Worm (Caenorhabditis elegans): ENCODE measurements around the gene F13A2.4.

The F13A2.4 gene

ce11 chrV:4382298-4382697 is 17.7 kb downstream of the F13A2.4 start, which contains the start of gene F13A2.1:
Gene F13A2.1, minus strand, starts transcription at chrV:4382398.
- TF ChIP-seq hmg-11 (tag; optimal IDR thresholded peaks at IDR 0.05), result no peak
- TF ChIP-seq skn-1 (tag; optimal IDR thresholded peaks at IDR 0.05), result no peak
- no peak for TF ChIP-seq egl-27 (tag; optimal IDR thresholded peaks at IDR 0.05)
- no peak for TF ChIP-seq fkh-10 (GFP tag; optimal IDR thresholded peaks at IDR 0.05)
- TF ChIP-seq nhr-237 (tag; optimal IDR thresholded peaks at IDR 0.05), result no peak
- no peak for TF ChIP-seq elt-1 (tag; optimal IDR thresholded peaks at IDR 0.05)
- TF ChIP-seq ceh-16 (tag; optimal IDR thresholded peaks at IDR 0.05), result no peak
- no peak for TF ChIP-seq ceh-82 (tag; optimal IDR thresholded peaks at IDR 0.05)
- TF ChIP-seq nhr-11 (tag; optimal IDR thresholded peaks at IDR 0.05), result no peak
- no peak for TF ChIP-seq sea-2 (GFP tag; optimal IDR thresholded peaks at IDR 0.05)
- no peak for TF ChIP-seq jun-1 (tag; optimal IDR thresholded peaks at IDR 0.05)
- no peak for TF ChIP-seq pqm-1 (tag; optimal IDR thresholded peaks at IDR 0.05)
- TF ChIP-seq lin-15B (tag; optimal IDR thresholded peaks at IDR 0.05), result no peak
- no peak for TF ChIP-seq snpc-4 (tag; optimal IDR thresholded peaks at IDR 0.05)

- TF ChIP-seq fos-1 (tag; optimal IDR thresholded peaks at IDR 0.05) (no peak), nhr-25 (tag; optimal IDR thresholded peaks at IDR 0.05) (no peak), hmg-11 (tag; optimal IDR thresholded peaks at IDR 0.05) (no peak), nhr-43 (tag; optimal IDR thresholded peaks at IDR 0.05; ENCODE audit: poor library complexity, severe bottlenecking) (no peak), fkh-2 (tag; optimal IDR thresholded peaks at IDR 0.05) (no peak), elt-2 (tag; optimal IDR thresholded peaks at IDR 0.05) (no peak)
Measured at ce11 chrV:4377622-4378021, 22.4 kb downstream of the F13A2.4 start, which contains the start of gene F32D1.8. Gene F32D1.8, minus strand, starts transcription at chrV:4377722.

ce11 chrV:4375807-4376564 is 24.0 kb downstream of the F13A2.4 start, which contains the start of gene F32D1.7:
Gene F32D1.7, minus strand, starts transcription at chrV:4376173.
- no peak for TF ChIP-seq hmg-11 (tag; optimal IDR thresholded peaks at IDR 0.05)
- TF ChIP-seq pqm-1 (tag; optimal IDR thresholded peaks at IDR 0.05), result no peak
- TF ChIP-seq ceh-82 (tag; optimal IDR thresholded peaks at IDR 0.05), result no peak
- no peak for TF ChIP-seq mdl-1 (tag; optimal IDR thresholded peaks at IDR 0.05)
- TF ChIP-seq snpc-4 (tag; optimal IDR thresholded peaks at IDR 0.05), result no peak
- no peak for TF ChIP-seq nfya-1 (tag; optimal IDR thresholded peaks at IDR 0.05; ENCODE audit: insufficient read depth)
- TF ChIP-seq nhr-23 (tag; optimal IDR thresholded peaks at IDR 0.05), result no peak
- no peak for TF ChIP-seq eor-1 (tag; optimal IDR thresholded peaks at IDR 0.05)
- TF ChIP-seq fkh-2 (tag; optimal IDR thresholded peaks at IDR 0.05), result no peak
- no peak for TF ChIP-seq nhr-237 (tag; optimal IDR thresholded peaks at IDR 0.05)
- no peak for TF ChIP-seq unc-62 (GFP tag; optimal IDR thresholded peaks at IDR 0.05)
- no peak for TF ChIP-seq aly-2 (tag; optimal IDR thresholded peaks at IDR 0.05)
- TF ChIP-seq lin-39 (tag; optimal IDR thresholded peaks at IDR 0.05), result no peak

ce11 chrV:4374625-4375024 is 25.4 kb downstream of the F13A2.4 start, which contains the start of gene neg-1:
Gene neg-1, minus strand, starts transcription at chrV:4374874.
- no peak for TF ChIP-seq mml-1 (tag; optimal IDR thresholded peaks at IDR 0.05)
- TF ChIP-seq ceh-9 (tag; optimal IDR thresholded peaks at IDR 0.05), result no peak
- TF ChIP-seq ztf-11 (tag; optimal IDR thresholded peaks at IDR 0.05), result no peak
- no peak for TF ChIP-seq jun-1 (tag; optimal IDR thresholded peaks at IDR 0.05)
- TF ChIP-seq pqm-1 (tag; optimal IDR thresholded peaks at IDR 0.05), result no peak

- no peak for TF ChIP-seq eor-1 (tag; optimal IDR thresholded peaks at IDR 0.05)
- no peak for TF ChIP-seq jun-1 (tag; optimal IDR thresholded peaks at IDR 0.05)
- TF ChIP-seq ZK546.5 (tag; optimal IDR thresholded peaks at IDR 0.05), result no peak
- TF ChIP-seq R02D3.7 (tag; optimal IDR thresholded peaks at IDR 0.05), result no peak
- TF ChIP-seq sea-2 (GFP tag; optimal IDR thresholded peaks at IDR 0.05), result no peak
- TF ChIP-seq zag-1 (tag; optimal IDR thresholded peaks at IDR 0.05), result no peak
- no peak for TF ChIP-seq pha-4 (tag; optimal IDR thresholded peaks at IDR 0.05)
- no peak for TF ChIP-seq ceh-16 (tag; optimal IDR thresholded peaks at IDR 0.05)
- TF ChIP-seq ztf-4 (tag; optimal IDR thresholded peaks at IDR 0.05), result no peak
- no peak for TF ChIP-seq ceh-28 (tag; optimal IDR thresholded peaks at IDR 0.05)
- no peak for TF ChIP-seq unc-39 (tag; optimal IDR thresholded peaks at IDR 0.05)
- TF ChIP-seq egl-5 (tag; optimal IDR thresholded peaks at IDR 0.05), result no peak
- TF ChIP-seq ceh-9 (tag; optimal IDR thresholded peaks at IDR 0.05), result no peak
- no peak for TF ChIP-seq aly-2 (tag; optimal IDR thresholded peaks at IDR 0.05)
Measured at ce11 chrV:4373656-4374055, 26.4 kb downstream of the F13A2.4 start.
